Worm (Caenorhabditis elegans): Measurements from ENCODE around the gene F38H12.5.

F38H12.5 gene

ce11 chrV:4034303-4034702, 48.5 kb downstream of the F38H12.5 start, which contains the start of gene C49G7.7:
TSS of gene C49G7.7 (plus strand) at chrV:4034476.
- peak; percentile 29 for TF ChIP-seq pqm-1 (tag; optimal IDR thresholded peaks at IDR 0.05)
- peak; percentile 32 for TF ChIP-seq aha-1 (tag)
- no peak for TF ChIP-seq Y48G9A.11 (GFP tag; IDR thresholded peaks at IDR 0.05)
- TF ChIP-seq ceh-32 (tag; optimal IDR thresholded peaks at IDR 0.05; ENCODE audit: poor library complexity) = no peak
- TF ChIP-seq daf-16 (GFP tag; optimal IDR thresholded peaks at IDR 0.05) = no peak
- TF ChIP-seq daf-16 (tag; optimal IDR thresholded peaks at IDR 0.05) = peak; percentile 27
- TF ChIP-seq zip-2 (tag; optimal IDR thresholded peaks at IDR 0.05) = peak; percentile 58
- no peak for TF ChIP-seq attf-4 (tag; optimal IDR thresholded peaks at IDR 0.05)

ce11 chrV:4031319-4031718, 51.5 kb downstream of the F38H12.5 start, which contains the start of gene cyp-35A4:
TSS of gene cyp-35A4 (plus strand) at chrV:4031619.
- TF ChIP-seq dve-1 (tag; optimal IDR thresholded peaks at IDR 0.05; ENCODE audit: insufficient read depth) (no peak), fos-1 (tag; optimal IDR thresholded peaks at IDR 0.05) (no peak), lsy-2 (tag; optimal IDR thresholded peaks at IDR 0.05) (no peak)
